Fruit fly (Drosophila melanogaster) whole organism, adult: ENCODE measurements around the gene CG45067.

ENCODE experiments used
- CG11617 ChIP-seq: fragments of 200-800 bp; sonication (Bioruptor generic); optimal IDR thresholded peaks from 2 replicates; lab custom pipeline; 2017; ENCODE audit warnings: mild to moderate bottlenecking, missing biosample characterization, missing genetic modification reagents, missing genetic modification characterization
- CG12768 ChIP-seq: fragments of 200-800 bp; sonication (Bioruptor generic); optimal IDR thresholded peaks from 2 replicates; lab custom pipeline; 2017; ENCODE audit warnings: missing biosample characterization, missing genetic modification characterization, mild to moderate bottlenecking, moderate library complexity, missing genetic modification reagents
- CG14711 ChIP-seq: fragments of 200-800 bp; sonication (Bioruptor generic); optimal IDR thresholded peaks from 2 replicates; lab custom pipeline; 2018; ENCODE audit warnings: missing biosample characterization, mild to moderate bottlenecking, missing genetic modification characterization, moderate library complexity
- CG1620 ChIP-seq: fragments of 200-800 bp; sonication (Bioruptor generic); optimal IDR thresholded peaks from 2 replicates; lab custom pipeline; 2016; ENCODE audit warnings: missing biosample characterization, missing genetic modification characterization
- CG33017 ChIP-seq: fragments of 200-800 bp; sonication (Bioruptor generic); optimal IDR thresholded peaks from 2 replicates; lab custom pipeline; 2018; ENCODE audit warnings: missing biosample characterization, mild to moderate bottlenecking, missing genetic modification characterization, moderate library complexity
- CG5204 ChIP-seq: fragments of 200-800 bp; sonication (Bioruptor generic); optimal IDR thresholded peaks from 2 replicates; lab custom pipeline; 2016; ENCODE audit warnings: missing biosample characterization, missing genetic modification characterization
- CG7045 ChIP-seq: fragments of 200-800 bp; sonication (Bioruptor generic); optimal IDR thresholded peaks from 2 replicates; lab custom pipeline; 2017; ENCODE audit warnings: missing biosample characterization, mild to moderate bottlenecking, missing genetic modification characterization
- CG7101 ChIP-seq: fragments of 200-800 bp; sonication (Bioruptor generic); optimal IDR thresholded peaks from 2 replicates; lab custom pipeline; 2018; ENCODE audit warnings: missing biosample characterization, mild to moderate bottlenecking, missing genetic modification characterization, moderate library complexity
- Clk ChIP-seq: fragments of 200-800 bp; sonication (Bioruptor generic); optimal IDR thresholded peaks from 2 replicates; lab custom pipeline; 2017; ENCODE audit warnings: missing biosample characterization, missing genetic modification characterization
- Crg-1 ChIP-seq: fragments of 200-800 bp; sonication (Bioruptor generic); optimal IDR thresholded peaks from 2 replicates; lab custom pipeline; 2016; ENCODE audit warnings: missing biosample characterization, missing genetic modification characterization
- Hr96 ChIP-seq: fragments of 200-800 bp; sonication (Bioruptor generic); optimal IDR thresholded peaks from 2 replicates; lab custom pipeline; 2016; ENCODE audit warnings: missing biosample characterization, missing genetic modification characterization
- Mnt ChIP-seq: fragments of 200-800 bp; sonication (Bioruptor generic); optimal IDR thresholded peaks from 2 replicates; lab custom pipeline; 2016; ENCODE audit warnings: missing biosample characterization, mild to moderate bottlenecking, missing genetic modification characterization
- bab1 ChIP-seq: fragments of 200-800 bp; sonication (Bioruptor generic); optimal IDR thresholded peaks from 3 replicates; lab custom pipeline; 2019; ENCODE audit warnings: missing biosample characterization, mild to moderate bottlenecking, missing genetic modification characterization, moderate library complexity
- cic ChIP-seq: fragments of 200-800 bp; sonication (Bioruptor generic); optimal IDR thresholded peaks from 2 replicates; lab custom pipeline; 2017; ENCODE audit warnings: missing biosample characterization, mild to moderate bottlenecking, missing genetic modification characterization, moderate library complexity
- cnc ChIP-seq, 2 experiments: fragments of >200 bp; optimal IDR thresholded peaks; 2 replicates each; lab custom pipeline; 2017
- kay ChIP-seq: fragments of 200-800 bp; sonication (Bioruptor generic); peaks from one replicate; lab custom pipeline; 2016; ENCODE audit warnings: missing biosample characterization, missing genetic modification characterization, borderline replicate concordance
- ovo ChIP-seq: fragments of 200-800 bp; sonication (Bioruptor generic); optimal IDR thresholded peaks from 2 replicates; lab custom pipeline; 2016; ENCODE audit warnings: missing biosample characterization, missing genetic modification characterization
- pad ChIP-seq: fragments of 200-800 bp; sonication (Bioruptor generic); optimal IDR thresholded peaks from 3 replicates; lab custom pipeline; 2017; ENCODE audit warnings: missing biosample characterization, missing genetic modification characterization, mild to moderate bottlenecking, moderate library complexity, missing genetic modification reagents
- tj ChIP-seq: fragments of 200-800 bp; sonication (Bioruptor generic); optimal IDR thresholded peaks from 3 replicates; lab custom pipeline; 2017; ENCODE audit warnings: missing biosample characterization, mild to moderate bottlenecking, missing genetic modification characterization, moderate library complexity
- toe ChIP-seq: fragments of 200-800 bp; sonication (Bioruptor generic); optimal IDR thresholded peaks from 2 replicates; lab custom pipeline; 2016; ENCODE audit warnings: missing biosample characterization, missing genetic modification characterization

CG45067 gene

DNA sequence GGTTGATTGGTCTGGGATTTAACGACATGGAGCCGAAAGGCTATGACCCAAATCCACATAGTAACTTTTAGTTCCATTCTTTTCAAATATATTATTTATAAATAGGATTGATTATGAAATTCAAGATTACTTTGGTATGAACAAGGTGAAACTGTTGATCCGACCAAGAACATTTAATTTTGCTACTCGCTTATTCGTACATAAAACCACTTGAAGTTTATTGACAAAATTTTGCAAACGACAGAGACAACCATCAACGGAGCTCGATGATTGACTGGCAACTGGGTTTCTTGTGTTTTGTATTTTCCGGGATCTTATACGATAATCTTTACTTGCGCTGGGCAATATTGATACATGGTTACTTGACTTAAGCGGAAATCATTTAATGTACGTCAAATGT lies at the start of gene CG45067:
Gene CG45067 (minus strand): TSS at position 101 of the 400 bp plus-strand sequence.
- TF ChIP-seq pad: no peak
- TF ChIP-seq CG14711 (tag; lab: Kevin White, UChicago): no peak
- no peak for TF ChIP-seq CG1620 (GFP tag; lab: Kevin White, UChicago)
- no peak for TF ChIP-seq CG7045 (GFP tag; lab: Kevin White, UChicago)
- no peak for TF ChIP-seq Mnt
- no peak for TF ChIP-seq Clk (GFP tag; lab: Kevin White, UChicago)
- no peak for TF ChIP-seq cic (GFP tag; lab: Kevin White, UChicago)
- no peak for TF ChIP-seq CG33017 (tag; lab: Kevin White, UChicago)
- no peak for TF ChIP-seq CG12768 (GFP tag; lab: Kevin White, UChicago)
- TF ChIP-seq toe (GFP tag; lab: Kevin White, UChicago): no peak
- TF ChIP-seq Crg-1: no peak
- TF ChIP-seq CG7101: no peak
- TF ChIP-seq bab1 (GFP tag; lab: Kevin White, UChicago): no peak
- TF ChIP-seq CG5204 (GFP tag; lab: Kevin White, UChicago): no peak
- TF ChIP-seq kay (GFP tag; lab: Kevin White, UChicago): no peak

DNA sequence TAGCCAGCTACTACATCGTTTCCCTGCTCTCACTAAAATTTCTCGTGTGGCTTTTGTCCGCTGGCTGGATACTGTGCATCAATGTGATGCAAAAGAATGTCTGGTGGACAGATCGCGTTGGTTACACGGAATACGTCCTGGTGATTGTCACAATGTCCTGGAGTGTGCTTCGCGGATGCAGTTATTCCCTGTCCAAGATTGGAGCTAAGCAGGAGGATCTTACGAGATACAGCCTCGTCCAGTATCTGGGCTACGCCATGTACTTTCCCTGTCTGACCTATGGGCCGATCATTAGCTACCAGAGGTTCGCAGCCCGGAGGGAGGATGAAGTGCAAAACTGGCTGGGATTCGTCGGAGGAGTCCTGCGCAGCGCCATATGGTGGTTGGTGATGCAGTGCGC lies 48.3 kb upstream of the CG45067 start:
- TF ChIP-seq cic (GFP tag; lab: Kevin White, UChicago) (no peak), CG7045 (GFP tag; lab: Kevin White, UChicago) (no peak)

DNA sequence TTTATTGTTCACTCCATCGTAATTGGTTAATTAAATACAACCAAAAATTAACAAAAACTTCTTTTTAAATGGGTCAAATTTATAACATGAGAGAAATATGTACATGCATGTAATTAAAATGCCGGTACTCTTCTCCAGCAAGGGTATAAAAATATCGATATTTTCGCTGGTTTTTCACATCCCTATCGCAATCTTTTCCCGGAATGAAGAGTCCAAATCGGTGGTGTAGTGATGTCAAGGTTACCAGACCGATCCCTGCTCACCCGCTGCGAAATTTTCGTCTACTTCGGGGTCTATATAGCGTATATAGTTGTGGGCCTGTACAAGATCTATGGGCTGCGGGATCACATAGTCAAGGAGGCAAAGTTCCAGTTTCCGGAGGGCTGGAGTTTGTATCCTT lies 47.7 kb upstream of the CG45067 start, which contains the start of gene rasp:
Gene rasp (plus strand): TSS at position 213 of the 400 bp plus-strand sequence.
- no peak for TF ChIP-seq bab1 (GFP tag; lab: Kevin White, UChicago)
- TF ChIP-seq CG7101: no peak
- no peak for TF ChIP-seq ovo (GFP tag; lab: Kevin White, UChicago)

- TF ChIP-seq ovo (GFP tag; lab: Kevin White, UChicago): no peak
- peak; percentile 31 for TF ChIP-seq Crg-1
- peak; percentile 15 for TF ChIP-seq tj (GFP tag; lab: Kevin White, UChicago)
- TF ChIP-seq CG7101: peak; percentile 34
- peak; percentile 53 for TF ChIP-seq CG11617 (GFP tag; lab: Kevin White, UChicago)
- TF ChIP-seq toe (GFP tag; lab: Kevin White, UChicago): no peak
- TF ChIP-seq CG33017 (tag; lab: Kevin White, UChicago): no peak
- TF ChIP-seq CG14711 (tag; lab: Kevin White, UChicago): peak; percentile 94
- TF ChIP-seq CG1620 (GFP tag; lab: Kevin White, UChicago): peak; percentile 29
Measured at dm6 chr3L:3159309-3160194, 45.3 kb upstream of the CG45067 start, which contains the start of the genes ND-30 and CG15812. TSS of gene ND-30 (minus strand) at chr3L:3159578. TSS of gene CG15812 (plus strand) at chr3L:3159991.

dm6 chr3L:3157651-3158050 lies 43.4 kb upstream of the CG45067 start:
- TF ChIP-seq CG7045 (GFP tag; lab: Kevin White, UChicago) (no peak), cnc (optimal IDR thresholded peaks at IDR 0.05; lab: Kevin White, UChicago) (no peak), bab1 (GFP tag; lab: Kevin White, UChicago) (no peak), CG1620 (GFP tag; lab: Kevin White, UChicago) (no peak), CG7101 (no peak), Hr96 (no peak), Mnt (no peak)

- TF ChIP-seq bab1 (GFP tag; lab: Kevin White, UChicago) (no peak), Mnt (no peak)
Measured at dm6 chr3L:3150376-3150775, 36.1 kb upstream of the CG45067 start.

dm6 chr3L:3149060-3149872 lies 35.0 kb upstream of the CG45067 start:
- TF ChIP-seq Crg-1 (no peak), kay (GFP tag; lab: Kevin White, UChicago) (no peak), CG11617 (GFP tag; lab: Kevin White, UChicago) (peak; percentile 54), CG14711 (tag; lab: Kevin White, UChicago) (no peak), bab1 (GFP tag; lab: Kevin White, UChicago) (no peak), CG1620 (GFP tag; lab: Kevin White, UChicago) (no peak), Clk (GFP tag; lab: Kevin White, UChicago) (peak; percentile 47), pad (no peak), CG7045 (GFP tag; lab: Kevin White, UChicago) (peak; percentile 25), CG12768 (GFP tag; lab: Kevin White, UChicago) (peak; percentile 82), Mnt (peak; percentile 77), CG33017 (tag; lab: Kevin White, UChicago) (no peak), Hr96 (no peak), cic (GFP tag; lab: Kevin White, UChicago) (peak; percentile 94), ovo (GFP tag; lab: Kevin White, UChicago) (no peak), CG5204 (GFP tag; lab: Kevin White, UChicago) (no peak), cnc (optimal IDR thresholded peaks at IDR 0.05; lab: Kevin White, UChicago) (no peak), CG7101 (peak; percentile 9), tj (GFP tag; lab: Kevin White, UChicago) (peak; percentile 49), toe (GFP tag; lab: Kevin White, UChicago) (no peak)
